Worm (Caenorhabditis elegans) whole organism, L3 larva: ENCODE measurements around the gene Y43F8B.14.

Experiments used
- R02D3.7 ChIP-seq: fragments of 150-350 bp; optimal IDR thresholded peaks from 2 replicates; lab custom pipeline; 2014; ENCODE audit warnings: missing biosample characterization, missing genetic modification characterization
- aly-2 ChIP-seq: fragments of 150-350 bp; optimal IDR thresholded peaks from 2 replicates; lab custom pipeline; 2014; ENCODE audit warnings: missing biosample characterization, missing genetic modification characterization
- ceh-82 ChIP-seq: fragments of 150-350 bp; optimal IDR thresholded peaks from 2 replicates; lab custom pipeline; 2014; ENCODE audit warnings: missing biosample characterization, missing genetic modification characterization
- elt-2 ChIP-seq: sonication (generic microtip); optimal IDR thresholded peaks from 2 replicates; lab custom pipeline; 2016; ENCODE audit warnings: missing genetic modification reagents, mild to moderate bottlenecking, missing genetic modification characterization, missing compliant biosample characterization
- fos-1 ChIP-seq: fragments of 150-350 bp; optimal IDR thresholded peaks from 2 replicates; lab custom pipeline; 2014; ENCODE audit warnings: missing biosample characterization, missing genetic modification characterization
- mdl-1 ChIP-seq: fragments of 150-350 bp; optimal IDR thresholded peaks from 2 replicates; lab custom pipeline; 2014; ENCODE audit warnings: missing biosample characterization, missing genetic modification characterization
- nfya-1 ChIP-seq: sonication (generic microtip); optimal IDR thresholded peaks from 2 replicates; lab custom pipeline; 2017; ENCODE audit warnings: missing genetic modification characterization, mild to moderate bottlenecking, missing compliant biosample characterization, antibody characterized with exemption, moderate library complexity; ENCODE audit not compliant: insufficient read depth
- nhr-12 ChIP-seq: fragments of 150-350 bp; optimal IDR thresholded peaks from 2 replicates; lab custom pipeline; 2014; ENCODE audit warnings: missing biosample characterization, missing genetic modification characterization
- nhr-237 ChIP-seq: fragments of 150-350 bp; optimal IDR thresholded peaks from 2 replicates; lab custom pipeline; 2014; ENCODE audit warnings: missing biosample characterization, missing genetic modification characterization

DNA sequence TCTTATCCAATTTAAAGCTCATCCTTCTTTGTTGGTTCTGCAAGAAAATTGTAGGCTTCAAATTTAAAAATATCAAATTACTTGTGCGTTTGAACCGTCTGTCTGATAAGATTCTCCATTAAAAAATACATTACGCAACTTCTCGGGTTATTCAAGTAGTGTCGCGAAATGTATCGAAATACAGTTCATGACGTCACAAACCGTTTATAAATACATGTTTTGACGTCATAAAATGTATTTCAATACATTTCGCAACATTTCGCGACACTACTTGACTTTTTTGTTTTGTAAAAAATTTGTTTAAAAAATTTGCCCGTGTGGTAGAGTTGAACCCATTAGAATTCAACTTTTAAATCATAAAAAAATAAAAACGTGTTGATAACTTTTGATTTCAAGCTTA is 12.2 kb downstream of the Y43F8B.14 start:
- no peak for TF ChIP-seq aly-2 (tag; lab: Kevin White, UChicago)
- TF ChIP-seq nhr-12 (tag; lab: Kevin White, UChicago): no peak
- no peak for TF ChIP-seq ceh-82 (tag; lab: Kevin White, UChicago)
- TF ChIP-seq nhr-237 (tag; lab: Kevin White, UChicago): no peak
- no peak for TF ChIP-seq mdl-1 (tag; lab: Kevin White, UChicago)
- peak; percentile 30 for TF ChIP-seq elt-2 (tag; lab: Kevin White, UChicago)
- no peak for TF ChIP-seq nfya-1 (tag; lab: Kevin White, UChicago)
- TF ChIP-seq R02D3.7 (tag; lab: Kevin White, UChicago): no peak
- no peak for TF ChIP-seq fos-1 (tag; lab: Kevin White, UChicago)
